Worm (Caenorhabditis elegans) whole organism, young adult: ENCODE data around the gene sri-30.

Experiments used
- atf-7 ChIP-seq: sonication (generic microtip); optimal IDR thresholded peaks from 2 replicates; lab custom pipeline; 2017; ENCODE audit warnings: mild to moderate bottlenecking, missing genetic modification characterization, missing compliant biosample characterization
- gei-17 ChIP-seq: fragments of 200-800 bp; sonication (Bioruptor generic); optimal IDR thresholded peaks from 2 replicates; lab custom pipeline; 2018; ENCODE audit warnings: mild to moderate bottlenecking, missing genetic modification characterization, missing compliant biosample characterization
- nhr-80 ChIP-seq: sonication (generic microtip); optimal IDR thresholded peaks from 2 replicates; lab custom pipeline; 2016; ENCODE audit warnings: missing genetic modification characterization, missing compliant biosample characterization
- pha-4 ChIP-seq: fragments of 150-350 bp; sonication (generic microtip); optimal IDR thresholded peaks from 2 replicates; lab custom pipeline; 2014; ENCODE audit warnings: missing biosample characterization, missing genetic modification reagents, missing genetic modification characterization
- repo-1 ChIP-seq: sonication (generic microtip); optimal IDR thresholded peaks from 2 replicates; lab custom pipeline; 2017; ENCODE audit warnings: mild to moderate bottlenecking, missing genetic modification characterization, missing compliant biosample characterization
- somi-1 ChIP-seq: fragments of 200-800 bp; sonication (Bioruptor generic); optimal IDR thresholded peaks from 2 replicates; lab custom pipeline; 2018; ENCODE audit warnings: mild to moderate bottlenecking, missing genetic modification characterization, missing compliant biosample characterization
- ztf-22 ChIP-seq: fragments of 200-800 bp; sonication (Bioruptor generic); optimal IDR thresholded peaks from 2 replicates; lab custom pipeline; 2018; ENCODE audit warnings: mild to moderate bottlenecking, missing genetic modification characterization, moderate library complexity, missing compliant biosample characterization

ce11 chrII:3034914-3035313 is 11.1 kb upstream of the sri-30 start:
- TF ChIP-seq nhr-80 (tag; lab: Kevin White, UChicago), result no peak
- no peak for TF ChIP-seq pha-4 (tag; lab: Kevin White, UChicago)
- no peak for TF ChIP-seq repo-1 (tag; lab: Kevin White, UChicago)
- no peak for TF ChIP-seq atf-7 (tag; lab: Kevin White, UChicago)
- no peak for TF ChIP-seq gei-17 (GFP tag; lab: Kevin White, UChicago)
- no peak for TF ChIP-seq somi-1
- TF ChIP-seq ztf-22 (GFP tag; lab: Kevin White, UChicago), result no peak
